Worm (Caenorhabditis elegans): ENCODE results near the gene C56C10.6.

- TF ChIP-seq mab-9 (GFP tag; IDR thresholded peaks at IDR 0.05) (no peak), nhr-11 (tag; optimal IDR thresholded peaks at IDR 0.05) (no peak), skn-1 (tag; optimal IDR thresholded peaks at IDR 0.05) (no peak), nhr-77 (tag; optimal IDR thresholded peaks at IDR 0.05) (no peak), ceh-63 (GFP tag; optimal IDR thresholded peaks at IDR 0.05) (no peak)
These were observed 9.9 kb upstream of the C56C10.6 start for ce11 chrII:6591000-6591399.
